Fruit fly (Drosophila melanogaster): Measurements from ENCODE around the gene CG33725.

dm6 chr3L:12532220-12532619, 49.8 kb downstream of the CG33725 start:
- TF ChIP-seq Myc (optimal IDR thresholded peaks at IDR 0.05) (no peak), insv (optimal IDR thresholded peaks at IDR 0.05) (no peak), psq (optimal IDR thresholded peaks at IDR 0.05) (no peak), Sin3A (optimal IDR thresholded peaks at IDR 0.05) (no peak), h (optimal IDR thresholded peaks at IDR 0.05) (no peak), ttk (optimal IDR thresholded peaks at IDR 0.05) (no peak)
